Worm (Caenorhabditis elegans): ENCODE results near the gene srbc-54.

ce11 chrV:15826110-15826509 is 7.4 kb downstream of the srbc-54 start, which contains the start of gene srbc-51:
- TF ChIP-seq mxl-2 (GFP tag; conservative IDR thresholded peaks at IDR 0.05) (no peak), Y5F2A.4 (GFP tag; optimal IDR thresholded peaks at IDR 0.05) (no peak), lir-3 (tag; optimal IDR thresholded peaks at IDR 0.05) (no peak), nhr-28 (tag; optimal IDR thresholded peaks at IDR 0.05) (no peak), ceh-62 (tag; optimal IDR thresholded peaks at IDR 0.05) (no peak), nhr-11 (tag; optimal IDR thresholded peaks at IDR 0.05) (no peak), pha-4 (GFP tag; IDR thresholded peaks at IDR 0.05) (no peak), pha-4 (tag; optimal IDR thresholded peaks at IDR 0.05) (no peak), spr-3 (GFP tag; optimal IDR thresholded peaks at IDR 0.05) (no peak), tra-1 (GFP tag; IDR thresholded peaks at IDR 0.05) (no peak), F49E8.2 (tag; optimal IDR thresholded peaks at IDR 0.05; ENCODE audit: borderline replicate concordance) (no peak)

Data from whole organism, L4 larva.